Fruit fly (Drosophila melanogaster) whole organism: ENCODE data around the gene CG10038.

ENCODE experiments used
- pan ChIP-seq: fragments of >200 bp; optimal IDR thresholded peaks from 2 replicates; lab custom pipeline; 2017
- usp ChIP-seq: fragments of >200 bp; optimal IDR thresholded peaks from 2 replicates; lab custom pipeline; 2017; ENCODE audit warnings: missing biosample characterization, missing genetic modification characterization, mixed read lengths

dm6 chr3R:12384274-12384673, 33.8 kb upstream of the CG10038 start:
- no peak for TF ChIP-seq usp (GFP tag; lab: Kevin White, UChicago)
- no peak for TF ChIP-seq pan
